Fruit fly (Drosophila melanogaster): ENCODE results near the gene CG4658.

Gene CG4658

DNA sequence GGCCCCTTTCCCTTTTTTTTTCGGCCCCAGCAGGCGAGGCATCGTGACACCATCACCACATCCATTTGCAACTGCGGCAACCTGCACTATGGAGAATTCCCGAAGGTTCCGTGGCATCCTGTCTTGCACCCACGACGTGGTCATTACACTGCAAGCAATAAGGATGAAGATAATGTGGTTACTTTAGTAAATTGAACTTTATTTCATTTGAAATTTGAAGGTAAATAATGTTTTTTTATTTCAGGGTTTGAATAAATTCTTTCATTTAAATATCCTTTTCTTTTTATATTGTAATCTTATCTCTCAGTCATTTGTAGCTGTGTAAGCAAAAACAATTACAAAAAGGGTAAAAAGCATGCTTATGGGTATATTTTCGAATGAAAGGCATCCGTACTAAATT is 24.9 kb downstream of the CG4658 start (continued):
- peak; percentile 38 for TF ChIP-seq CG10669 (GFP tag; optimal IDR thresholded peaks at IDR 0.05)
- TF ChIP-seq CG6163 (GFP tag; IDR thresholded peaks at IDR 0.05): no peak
- peak; percentile 7 for TF ChIP-seq Hr4 (GFP tag; optimal IDR thresholded peaks at IDR 0.05)
- TF ChIP-seq CG6808 (GFP tag; optimal IDR thresholded peaks at IDR 0.05): peak; percentile 26
- TF ChIP-seq fd59A (GFP tag; optimal IDR thresholded peaks at IDR 0.05): no peak
- peak; percentile 43 for TF ChIP-seq acj6 (GFP tag; optimal IDR thresholded peaks at IDR 0.05)
- TF ChIP-seq ss (GFP tag; optimal IDR thresholded peaks at IDR 0.05): peak; percentile 54 to 56

DNA sequence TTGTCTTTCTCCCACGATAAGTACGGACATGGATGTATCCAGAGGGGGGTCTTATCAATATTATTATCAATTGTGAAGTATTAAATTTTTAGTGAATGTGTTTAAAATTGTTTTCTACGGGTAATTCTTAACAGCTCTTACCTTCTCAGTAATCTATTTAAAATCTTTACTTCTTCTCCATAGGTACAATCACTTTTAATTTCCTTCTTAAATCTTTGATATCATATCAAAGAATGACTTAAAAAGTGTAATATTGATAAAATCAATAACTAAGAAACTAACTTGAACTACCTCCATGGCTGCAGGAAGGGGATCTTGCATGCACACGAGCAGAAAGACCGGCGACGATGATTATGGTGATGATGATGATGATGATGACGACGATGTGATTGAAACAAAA is 25.6 kb downstream of the CG4658 start:
- TF ChIP-seq CG1621 (tag; optimal IDR thresholded peaks at IDR 0.05) (no peak), Eip78C (GFP tag) (peak; percentile 94), CG3032 (tag; optimal IDR thresholded peaks at IDR 0.05) (peak; percentile 72), CG6276 (GFP tag; optimal IDR thresholded peaks at IDR 0.05) (no peak), CG4318 (GFP tag; optimal IDR thresholded peaks at IDR 0.05) (no peak), OdsH (GFP tag; optimal IDR thresholded peaks at IDR 0.05) (peak; percentile 56), achi (GFP tag; optimal IDR thresholded peaks at IDR 0.05) (peak; percentile 71), Lpt (GFP tag; optimal IDR thresholded peaks at IDR 0.05) (no peak), dsx (GFP tag; optimal IDR thresholded peaks at IDR 0.05; ENCODE audit: poor library complexity, severe bottlenecking) (peak; percentile 69), CG10669 (GFP tag; optimal IDR thresholded peaks at IDR 0.05) (peak; percentile 65), Hr38 (GFP tag; optimal IDR thresholded peaks at IDR 0.05) (no peak), fd59A (GFP tag; optimal IDR thresholded peaks at IDR 0.05) (peak; percentile 16), topi (GFP tag; optimal IDR thresholded peaks at IDR 0.05) (peak; percentile 87), lz (GFP tag; optimal IDR thresholded peaks at IDR 0.05) (peak; percentile 77), Ets21C (GFP tag; optimal IDR thresholded peaks at IDR 0.05) (peak; percentile 45), pdm3 (GFP tag; optimal IDR thresholded peaks at IDR 0.05) (peak; percentile 64), CG16779 (tag; optimal IDR thresholded peaks at IDR 0.05) (peak; percentile 63), Eip93F (GFP tag; optimal IDR thresholded peaks at IDR 0.05) (peak; percentile 44), CG7368 (GFP tag; optimal IDR thresholded peaks at IDR 0.05) (peak; percentile 63), CG6163 (GFP tag; IDR thresholded peaks at IDR 0.05) (no peak; the same call in 2 of the 3 replicates), CG6792 (GFP tag; optimal IDR thresholded peaks at IDR 0.05) (peak; percentile 59), Gug (GFP tag; IDR thresholded peaks at IDR 0.05) (no peak), CG15336 (GFP tag; IDR thresholded peaks at IDR 0.05) (no peak), CG9139 (GFP tag; optimal IDR thresholded peaks at IDR 0.05) (peak; percentile 40), dac (GFP tag; optimal IDR thresholded peaks at IDR 0.05) (no peak), vri (GFP tag; optimal IDR thresholded peaks at IDR 0.05) (peak; percentile 39), CG31627 (GFP tag; optimal IDR thresholded peaks at IDR 0.05) (peak; percentile 58), CG8319 (GFP tag; optimal IDR thresholded peaks at IDR 0.05) (peak; percentile 68), eg (GFP tag; IDR thresholded peaks at IDR 0.05) (no peak), esn (GFP tag; optimal IDR thresholded peaks at IDR 0.05) (peak; percentile 81), cyc (GFP tag; optimal IDR thresholded peaks at IDR 0.05) (peak; percentile 80), Sox15 (GFP tag; optimal IDR thresholded peaks at IDR 0.05) (peak; percentile 59), spab (GFP tag; optimal IDR thresholded peaks at IDR 0.05) (peak; percentile 59), acj6 (GFP tag; optimal IDR thresholded peaks at IDR 0.05) (peak; percentile 84), Eip75B (GFP tag; optimal IDR thresholded peaks at IDR 0.05) (peak; percentile 69), Blimp-1 (GFP tag; optimal IDR thresholded peaks at IDR 0.05) (peak; percentile 55), Hr39 (GFP tag; optimal IDR thresholded peaks at IDR 0.05) (peak; percentile 53), Hr4 (GFP tag; optimal IDR thresholded peaks at IDR 0.05) (no peak), svp (GFP tag) (peak; percentile 92), CG11762 (GFP tag; optimal IDR thresholded peaks at IDR 0.05; ENCODE audit: insufficient read depth) (peak; percentile 42), CG34406 (GFP tag; optimal IDR thresholded peaks at IDR 0.05) (peak; percentile 75), Sox14 (GFP tag; optimal IDR thresholded peaks at IDR 0.05) (peak; percentile 9), CG6854 (GFP tag; optimal IDR thresholded peaks at IDR 0.05) (peak; percentile 56), CG11902 (GFP tag; optimal IDR thresholded peaks at IDR 0.05) (peak; percentile 54), salr (GFP tag; optimal IDR thresholded peaks at IDR 0.05) (no peak), CG10631 (GFP tag; optimal IDR thresholded peaks at IDR 0.05) (peak; percentile 65), Ets96B (tag; optimal IDR thresholded peaks at IDR 0.05) (peak; percentile 73)
